Worm (Caenorhabditis elegans) whole organism, L1 larva: ENCODE data around the gene K02B2.6.
A peak's percentile ranks its signal among the peaks of the same experiment; 100 is the strongest.

Experiments
- C16A3.4 ChIP-seq: fragments of 150-350 bp; optimal IDR thresholded peaks from 2 replicates; lab custom pipeline; 2014; ENCODE audit warnings: missing biosample characterization, missing genetic modification characterization
- C34B4.2 ChIP-seq: sonication (generic microtip); optimal IDR thresholded peaks from 2 replicates; lab custom pipeline; 2017; ENCODE audit warnings: mild to moderate bottlenecking, missing genetic modification characterization, missing compliant biosample characterization
- aly-2 ChIP-seq: fragments of 150-350 bp; optimal IDR thresholded peaks from 2 replicates; lab custom pipeline; 2014; ENCODE audit warnings: missing biosample characterization, missing genetic modification characterization
- blmp-1 ChIP-seq: fragments of 150-350 bp; optimal IDR thresholded peaks from 2 replicates; lab custom pipeline; 2014; ENCODE audit warnings: missing biosample characterization, missing genetic modification characterization
- ceh-8 ChIP-seq: fragments of 200-800 bp; sonication (Bioruptor generic); optimal IDR thresholded peaks from 2 replicates; lab custom pipeline; 2018; ENCODE audit warnings: mild to moderate bottlenecking, missing genetic modification characterization, moderate library complexity, missing compliant biosample characterization
- ceh-82 ChIP-seq, 3 experiments: fragments of 150-350 bp in 1 of 3; sonication (generic microtip) in 2 of 3; optimal IDR thresholded peaks; 2 replicates each; lab custom pipeline; 2014 to 2017; ENCODE audit warnings: missing biosample characterization in 3 of 3, missing genetic modification characterization in 3 of 3
- ceh-88 ChIP-seq: fragments of 200-800 bp; sonication (Bioruptor generic); IDR thresholded peaks from 2 replicates; pipeline ENCODE4 v1.3.6; 2022; ENCODE audit warnings: missing genetic modification characterization, missing compliant biosample characterization
- ceh-90 ChIP-seq: sonication (generic microtip); optimal IDR thresholded peaks from 2 replicates; lab custom pipeline; 2016; ENCODE audit warnings: missing genetic modification characterization, missing compliant biosample characterization
- dpl-1 ChIP-seq, 3 experiments: fragments of 150-350 bp in 2 of 3; sonication (generic microtip) in 1 of 3; optimal IDR thresholded peaks; 2 replicates each; lab custom pipeline; 2014 to 2017; ENCODE audit warnings: missing biosample characterization in 3 of 3, missing genetic modification characterization in 3 of 3, missing genetic modification reagents in 3 of 3
- dsc-1 ChIP-seq: sonication (generic microtip); optimal IDR thresholded peaks from 2 replicates; lab custom pipeline; 2016; ENCODE audit warnings: mild to moderate bottlenecking, missing genetic modification characterization, missing compliant biosample characterization
- efl-1 ChIP-seq, 4 experiments: fragments of 150-350 bp; optimal IDR thresholded peaks in 3 of 4; peaks in 1 of 4; 1 replicate in 1 of 4; 2 replicates in 3 of 4; lab custom pipeline; 2014; ENCODE audit warnings: missing biosample characterization in 2 of 4, missing genetic modification characterization in 2 of 4, missing genetic modification reagents in 2 of 4
- efl-3 ChIP-seq: fragments of 200-800 bp; sonication (Bioruptor generic); optimal IDR thresholded peaks from 2 replicates; lab custom pipeline; 2018; ENCODE audit warnings: mild to moderate bottlenecking, missing genetic modification characterization, missing compliant biosample characterization
- ets-5 ChIP-seq: fragments of 200-800 bp; sonication (Bioruptor generic); IDR thresholded peaks from 2 replicates; pipeline ENCODE4 v1.3.6; 2022; ENCODE audit warnings: missing genetic modification characterization, missing compliant biosample characterization
- fos-1 ChIP-seq: fragments of 150-350 bp; optimal IDR thresholded peaks from 2 replicates; lab custom pipeline; 2014; ENCODE audit warnings: missing biosample characterization, missing genetic modification characterization
- jun-1 ChIP-seq: fragments of 150-350 bp; optimal IDR thresholded peaks from 2 replicates; lab custom pipeline; 2014; ENCODE audit warnings: missing biosample characterization, missing genetic modification reagents, missing genetic modification characterization
- lin-13 ChIP-seq: fragments of 150-350 bp; optimal IDR thresholded peaks from 2 replicates; lab custom pipeline; 2014; ENCODE audit warnings: missing biosample characterization, missing genetic modification reagents, missing genetic modification characterization
- lin-14 ChIP-seq: fragments of 200-800 bp; sonication (Bioruptor generic); optimal IDR thresholded peaks from 2 replicates; lab custom pipeline; 2018; ENCODE audit warnings: mild to moderate bottlenecking, missing genetic modification characterization, moderate library complexity, missing compliant biosample characterization
- lin-15B ChIP-seq: fragments of 150-350 bp; sonication (generic microtip); optimal IDR thresholded peaks from 3 replicates; lab custom pipeline; 2014; ENCODE audit warnings: missing biosample characterization, missing genetic modification characterization
- lin-35 ChIP-seq, 2 experiments: fragments of 150-350 bp; optimal IDR thresholded peaks; 2 replicates each; lab custom pipeline; 2014; ENCODE audit warnings: missing biosample characterization in 2 of 2, missing genetic modification characterization in 2 of 2, missing genetic modification reagents in 2 of 2
- lir-3 ChIP-seq: sonication (generic microtip); optimal IDR thresholded peaks from 2 replicates; lab custom pipeline; 2016; ENCODE audit warnings: mild to moderate bottlenecking, missing genetic modification characterization, moderate library complexity, missing compliant biosample characterization; ENCODE audit not compliant: poor library complexity
- lsy-2 ChIP-seq, 2 experiments: fragments of 150-350 bp; optimal IDR thresholded peaks; 2 replicates each; lab custom pipeline; 2014; ENCODE audit warnings: missing biosample characterization in 2 of 2, missing genetic modification characterization in 2 of 2
- mep-1 ChIP-seq: fragments of 150-350 bp; optimal IDR thresholded peaks from 2 replicates; lab custom pipeline; 2014; ENCODE audit warnings: missing biosample characterization, missing genetic modification characterization
- nhr-12 ChIP-seq: sonication (generic microtip); optimal IDR thresholded peaks from 2 replicates; lab custom pipeline; 2017; ENCODE audit warnings: missing biosample characterization, missing genetic modification characterization
- nhr-19 ChIP-seq: fragments of 200-800 bp; sonication (Bioruptor generic); conservative IDR thresholded peaks from 2 replicates; pipeline ENCODE4 v1.3.6; 2022; ENCODE audit warnings: missing genetic modification characterization, missing compliant biosample characterization
- nhr-20 ChIP-seq: sonication (generic microtip); optimal IDR thresholded peaks from 2 replicates; lab custom pipeline; 2016; ENCODE audit warnings: mild to moderate bottlenecking, missing genetic modification characterization, missing compliant biosample characterization
- nhr-71 ChIP-seq: sonication (generic microtip); optimal IDR thresholded peaks from 2 replicates; lab custom pipeline; 2016; ENCODE audit warnings: mild to moderate bottlenecking, missing genetic modification characterization, moderate library complexity, missing compliant biosample characterization
- nhr-85 ChIP-seq: sonication (generic microtip); peaks from one replicate; lab custom pipeline; 2016; ENCODE audit warnings: missing genetic modification characterization, inconsistent platforms, missing compliant biosample characterization
- nhr-90 ChIP-seq: sonication (generic microtip); optimal IDR thresholded peaks from 2 replicates; lab custom pipeline; 2016; ENCODE audit warnings: mild to moderate bottlenecking, missing genetic modification characterization, missing compliant biosample characterization; ENCODE audit not compliant: poor library complexity
- pag-3 ChIP-seq: sonication (generic microtip); optimal IDR thresholded peaks from 2 replicates; lab custom pipeline; 2017; ENCODE audit warnings: missing genetic modification characterization, mild to moderate bottlenecking, missing compliant biosample characterization, antibody characterized with exemption, borderline replicate concordance; ENCODE audit not compliant: insufficient read depth
- pax-3 ChIP-seq: fragments of 200-800 bp; sonication (Bioruptor generic); optimal IDR thresholded peaks from 2 replicates; lab custom pipeline; 2018; ENCODE audit warnings: mild to moderate bottlenecking, missing genetic modification characterization, moderate library complexity, missing compliant biosample characterization
- pqm-1 ChIP-seq: sonication (generic microtip); optimal IDR thresholded peaks from 3 replicates; lab custom pipeline; 2017; ENCODE audit warnings: missing biosample characterization, missing genetic modification characterization
- rnt-1 ChIP-seq: sonication (generic microtip); optimal IDR thresholded peaks from 2 replicates; lab custom pipeline; 2016; ENCODE audit warnings: mild to moderate bottlenecking, missing genetic modification characterization, moderate library complexity, missing compliant biosample characterization
- skn-1 ChIP-seq: fragments of 150-350 bp; optimal IDR thresholded peaks from 2 replicates; lab custom pipeline; 2014; ENCODE audit warnings: missing biosample characterization, missing genetic modification characterization
- snu-23 ChIP-seq: sonication (generic microtip); optimal IDR thresholded peaks from 2 replicates; lab custom pipeline; 2016; ENCODE audit warnings: missing genetic modification characterization, missing compliant biosample characterization
- swsn-7 ChIP-seq: sonication (generic microtip); optimal IDR thresholded peaks from 2 replicates; lab custom pipeline; 2016; ENCODE audit warnings: missing genetic modification characterization, missing compliant biosample characterization
- tbx-2 ChIP-seq: sonication (generic microtip); optimal IDR thresholded peaks from 2 replicates; lab custom pipeline; 2016; ENCODE audit warnings: missing genetic modification characterization, missing compliant biosample characterization
- unc-62 ChIP-seq: fragments of 150-350 bp; optimal IDR thresholded peaks from 2 replicates; lab custom pipeline; 2014; ENCODE audit warnings: missing biosample characterization, missing genetic modification reagents, missing genetic modification characterization
- zip-4 ChIP-seq: fragments of 200-800 bp; sonication (Bioruptor generic); optimal IDR thresholded peaks from 2 replicates; lab custom pipeline; 2018; ENCODE audit warnings: mild to moderate bottlenecking, missing genetic modification characterization, moderate library complexity, missing compliant biosample characterization
- ztf-11 ChIP-seq, 2 experiments: sonication (generic microtip); optimal IDR thresholded peaks; 2 replicates each; lab custom pipeline; 2016 to 2017; ENCODE audit warnings: missing genetic modification characterization in 2 of 2, missing biosample characterization in 1 of 2, missing compliant biosample characterization in 1 of 2
- ztf-4 ChIP-seq: fragments of 150-350 bp; optimal IDR thresholded peaks from 2 replicates; lab custom pipeline; 2014; ENCODE audit warnings: missing biosample characterization, missing genetic modification characterization

Gene K02B2.6

ce11 chrIV:5941236-5941976, 20.7 kb downstream of the K02B2.6 start, which contains the start of gene pfkb-1.2:
Gene pfkb-1.2, plus strand, starts transcription at chrIV:5941926.
- TF ChIP-seq lir-3 = no peak
- TF ChIP-seq snu-23 (GFP tag; lab: Kevin White, UChicago) = peak; percentile 2
- no peak for TF ChIP-seq efl-1 (optimal IDR thresholded peaks at IDR 0.05; lab: Kevin White, UChicago)
- TF ChIP-seq efl-1 (GFP tag; optimal IDR thresholded peaks at IDR 0.05 in 1 of 2; lab: Kevin White, UChicago) = peak in 1 of 2 experiments; percentile 19
- peak; percentile 38 for TF ChIP-seq nhr-85 (tag; lab: Kevin White, UChicago)
- TF ChIP-seq ceh-90 = no peak
- peak; percentile 52 for TF ChIP-seq blmp-1 (tag; lab: Kevin White, UChicago)
- peak; percentile 17 for TF ChIP-seq rnt-1 (tag; lab: Kevin White, UChicago)
- TF ChIP-seq lin-14 (GFP tag; lab: Kevin White, UChicago) = peak; percentile 46

- TF ChIP-seq tbx-2 (tag; lab: Kevin White, UChicago) (no peak), nhr-20 (peak; percentile 58), blmp-1 (tag; lab: Kevin White, UChicago) (peak; percentile 98), mep-1 (tag; lab: Kevin White, UChicago) (peak; percentile 12), pag-3 (tag; lab: Kevin White, UChicago) (peak; percentile 98), rnt-1 (tag; lab: Kevin White, UChicago) (peak; percentile 29), pqm-1 (tag; lab: Kevin White, UChicago) (no peak), efl-1 (optimal IDR thresholded peaks at IDR 0.05; lab: Kevin White, UChicago) (no peak), efl-1 (GFP tag; optimal IDR thresholded peaks at IDR 0.05 in 1 of 2; lab: Kevin White, UChicago) (peak in 1 of 2 experiments; percentile 90), lsy-2 (tag; optimal IDR thresholded peaks at IDR 0.05; lab: Kevin White, UChicago) (peak in 1 of 2 experiments; percentile 34), nhr-71 (peak; percentile 16), zip-4 (GFP tag; lab: Kevin White, UChicago) (no peak), lin-14 (GFP tag; lab: Kevin White, UChicago) (peak; percentile 76), snu-23 (GFP tag; lab: Kevin White, UChicago) (peak; percentile 42), lir-3 (no peak)
Measured at ce11 chrIV:5940608-5941007, 21.5 kb downstream of the K02B2.6 start.

ce11 chrIV:5939908-5940307, 22.2 kb downstream of the K02B2.6 start:
- TF ChIP-seq lsy-2 (tag; optimal IDR thresholded peaks at IDR 0.05; lab: Kevin White, UChicago) (peak in 1 of 2 experiments; percentile 72), aly-2 (tag; lab: Kevin White, UChicago) (no peak)

- TF ChIP-seq ceh-8 (GFP tag; lab: Kevin White, UChicago) = no peak
- TF ChIP-seq snu-23 (GFP tag; lab: Kevin White, UChicago) = peak; percentile 57
- TF ChIP-seq efl-1 (optimal IDR thresholded peaks at IDR 0.05; lab: Kevin White, UChicago) = no peak
- peak in 1 of 2 experiments; percentile 92 for TF ChIP-seq efl-1 (GFP tag; optimal IDR thresholded peaks at IDR 0.05 in 1 of 2; lab: Kevin White, UChicago)
- peak; percentile 97 for TF ChIP-seq nhr-85 (tag; lab: Kevin White, UChicago)
- no peak for TF ChIP-seq ets-5 (GFP tag; lab: Robert Waterston, UW)
- no peak for TF ChIP-seq ztf-11 (tag; optimal IDR thresholded peaks at IDR 0.05; lab: Kevin White, UChicago)
- TF ChIP-seq ceh-88 (GFP tag; lab: Robert Waterston, UW) = no peak
- peak; percentile 34 for TF ChIP-seq nhr-90 (tag; lab: Kevin White, UChicago)
- TF ChIP-seq fos-1 (tag; lab: Kevin White, UChicago) = no peak
- TF ChIP-seq nhr-12 = no peak
- TF ChIP-seq pag-3 (tag; lab: Kevin White, UChicago) = peak; percentile 60
- TF ChIP-seq zip-4 (GFP tag; lab: Kevin White, UChicago) = no peak
- TF ChIP-seq unc-62 (GFP tag; lab: Kevin White, UChicago) = no peak
- peak in 1 of 3 experiments; percentile 3 for TF ChIP-seq dpl-1 (GFP tag; optimal IDR thresholded peaks at IDR 0.05; lab: Kevin White, UChicago)
- peak; percentile 64 for TF ChIP-seq nhr-71
- no peak for TF ChIP-seq lin-15B
- TF ChIP-seq dsc-1 = no peak
- no peak for TF ChIP-seq lin-13 (GFP tag; lab: Kevin White, UChicago)
- TF ChIP-seq ztf-4 (tag; lab: Kevin White, UChicago) = no peak
- TF ChIP-seq tbx-2 (tag; lab: Kevin White, UChicago) = peak; percentile 57
- TF ChIP-seq jun-1 = no peak
- peak in 1 of 2 experiments; percentile 68 for TF ChIP-seq lin-35 (GFP tag; optimal IDR thresholded peaks at IDR 0.05; lab: Kevin White, UChicago)
- TF ChIP-seq ceh-90 = no peak
- TF ChIP-seq lin-14 (GFP tag; lab: Kevin White, UChicago) = peak; percentile 86
- peak; percentile 16 for TF ChIP-seq C16A3.4 (tag; lab: Kevin White, UChicago)
- no peak for TF ChIP-seq swsn-7 (tag; lab: Kevin White, UChicago)
- TF ChIP-seq skn-1 (tag; lab: Kevin White, UChicago) = no peak
- no peak for TF ChIP-seq ceh-82 (tag; optimal IDR thresholded peaks at IDR 0.05; lab: Kevin White, UChicago)
- no peak for TF ChIP-seq pax-3 (tag; lab: Kevin White, UChicago)
- no peak for TF ChIP-seq C34B4.2 (tag; lab: Kevin White, UChicago)
- TF ChIP-seq efl-3 (GFP tag; lab: Kevin White, UChicago) = no peak
- TF ChIP-seq nhr-19 = peak; percentile 17; the same call in 1 of the 2 replicates
Measured at ce11 chrIV:5939122-5939521, 22.9 kb downstream of the K02B2.6 start, which contains the start of gene mcu-1. Gene mcu-1, minus strand, starts transcription at chrIV:5939230.
